Fruit fly (Drosophila melanogaster) whole organism, wandering third instar larva: ENCODE measurements around the gene CG7248.
A peak's percentile ranks its signal among the peaks of the same experiment; 100 is the strongest.

Experiments used
- jim ChIP-seq: fragments of 175-275, 200-325 bp; sonication (Bioruptor generic); optimal IDR thresholded peaks from 2 replicates; lab custom pipeline; 2016; ENCODE audit warnings: missing biosample characterization, mild to moderate bottlenecking, missing genetic modification characterization
- psq ChIP-seq: fragments of 200-800 bp; sonication (Bioruptor generic); optimal IDR thresholded peaks from 3 replicates; lab custom pipeline; 2017; ENCODE audit warnings: missing biosample characterization, mild to moderate bottlenecking, missing genetic modification characterization, moderate library complexity
- rgr ChIP-seq: fragments of 200-800 bp; sonication (Bioruptor generic); optimal IDR thresholded peaks from 3 replicates; lab custom pipeline; 2016; ENCODE audit warnings: missing biosample characterization, mild to moderate bottlenecking, missing genetic modification characterization

DNA sequence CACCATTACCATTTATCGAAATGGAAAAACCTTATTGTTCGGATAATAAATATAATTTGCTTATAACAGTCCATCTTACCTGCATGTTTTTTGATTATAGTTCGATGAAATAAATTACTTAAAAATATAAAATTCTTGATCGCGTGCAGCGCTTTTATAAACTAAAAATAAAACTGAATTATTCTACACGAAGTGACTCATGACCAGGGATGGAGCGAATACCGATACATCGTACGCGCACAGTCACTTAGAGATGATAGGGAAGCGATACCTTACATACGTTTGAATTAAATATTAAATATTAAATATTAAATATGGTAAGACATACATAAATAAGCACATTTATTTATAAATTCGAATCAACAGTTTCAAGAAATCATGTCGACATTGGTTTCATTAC lies 39.1 kb downstream of the CG7248 start, which contains the start of gene viaf:
- TF ChIP-seq rgr, result peak; percentile 61
- no peak for TF ChIP-seq psq (GFP tag; lab: Kevin White, UChicago)
- TF ChIP-seq jim, result no peak
